Worm (Caenorhabditis elegans): Measurements from ENCODE around the gene T16A1.4.

T16A1.4 gene

DNA sequence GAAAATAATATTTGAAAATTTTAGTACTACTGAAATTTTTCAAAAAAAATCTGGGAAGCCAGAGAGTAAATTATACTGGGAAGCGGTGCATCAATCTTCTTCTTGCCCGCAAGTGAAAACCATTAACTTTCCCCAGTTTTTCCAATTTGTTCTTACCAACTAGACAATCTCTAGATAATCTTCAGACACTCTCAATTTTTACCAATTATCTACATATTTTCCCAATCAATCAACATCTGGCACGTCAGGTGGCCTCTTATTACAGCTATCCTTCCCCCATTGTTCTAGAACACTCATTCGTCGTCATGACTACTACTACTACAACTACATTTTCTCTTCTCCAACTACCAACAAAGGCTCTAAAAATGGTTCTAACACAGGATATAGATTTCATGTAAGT is 16.9 kb upstream of the T16A1.4 start, which contains the start of gene fbxb-6 (continued):
- TF ChIP-seq attf-5 (GFP tag; optimal IDR thresholded peaks at IDR 0.05) (no peak), sea-2 (GFP tag; IDR thresholded peaks at IDR 0.05) (no peak), let-526 (GFP tag; IDR thresholded peaks at IDR 0.05) (no peak), lin-40 (tag; optimal IDR thresholded peaks at IDR 0.05) (no peak), madf-8 (GFP tag; conservative IDR thresholded peaks at IDR 0.05) (no peak), F55B11.4 (tag; optimal IDR thresholded peaks at IDR 0.05; ENCODE audit: borderline replicate concordance, insufficient read depth) (no peak)

DNA sequence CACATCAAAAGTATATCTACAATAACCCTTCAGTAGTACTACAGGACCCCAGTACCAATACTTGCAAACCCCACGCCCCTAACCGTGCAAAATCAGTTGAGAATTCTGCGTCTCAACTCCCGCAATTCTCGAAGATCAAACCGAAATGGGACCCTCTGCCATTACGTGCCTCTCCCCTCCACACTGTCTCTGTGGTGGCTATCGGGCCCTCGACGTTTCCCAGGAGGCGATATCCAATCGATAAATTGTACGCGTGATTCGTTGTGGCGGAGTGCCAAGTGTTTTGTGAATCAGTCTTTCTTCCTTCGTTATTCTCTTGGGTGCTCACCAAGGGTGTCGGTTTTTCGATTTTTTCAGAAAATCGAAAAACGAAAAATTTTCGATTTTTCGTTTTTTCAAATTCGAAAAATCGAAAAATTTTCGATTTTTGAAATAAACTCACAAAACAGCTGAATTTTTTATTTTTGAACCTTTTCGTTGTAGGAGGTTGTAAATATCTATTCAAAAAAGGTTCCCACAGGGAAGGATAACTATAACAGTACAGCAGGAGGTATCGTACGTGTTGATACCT is 13.8 kb upstream of the T16A1.4 start, which contains the start of gene F07E5.12:
Gene F07E5.12 (plus strand): TSS at position 521 of the 571 bp plus-strand sequence.
- TF ChIP-seq aptf-2 (GFP tag; conservative IDR thresholded peaks at IDR 0.05) (peak; percentile 83), hsf-1 (GFP tag; IDR thresholded peaks at IDR 0.05) (0 out of 2 replicates have a peak, but pooled peaks have one; percentile 17)

DNA sequence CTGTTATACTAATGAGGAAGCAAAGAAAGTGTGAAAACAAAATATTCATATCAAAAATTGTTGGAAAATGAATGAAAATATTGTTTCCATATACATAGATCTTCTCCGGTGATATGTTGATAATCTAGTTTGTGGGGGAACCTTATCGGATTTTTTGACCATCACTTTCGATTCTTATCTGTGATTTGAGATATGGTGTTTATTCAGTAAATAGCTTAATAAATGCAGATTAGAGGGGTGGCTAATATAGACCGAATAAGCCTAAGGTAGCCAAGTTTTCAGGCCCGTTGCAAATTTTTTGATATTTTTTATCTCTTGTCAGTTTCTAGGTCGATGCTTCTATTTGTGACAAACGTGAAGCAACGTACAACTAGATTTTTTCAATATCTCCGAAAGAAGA is 9.9 kb upstream of the T16A1.4 start, which contains the start of gene F07E5.7:
Gene F07E5.7 (minus strand): TSS at position 101 of the 400 bp plus-strand sequence.
- TF ChIP-seq pbrm-1 (GFP tag; IDR thresholded peaks at IDR 0.05), result no peak
- TF ChIP-seq Y53G8AR.9 (GFP tag; conservative IDR thresholded peaks at IDR 0.05), result no peak
- no peak for TF ChIP-seq nfya-1 (tag; optimal IDR thresholded peaks at IDR 0.05; ENCODE audit: borderline replicate concordance, insufficient read depth)
- TF ChIP-seq bed-1 (GFP tag; IDR thresholded peaks at IDR 0.05), result no peak
- TF ChIP-seq let-607 (tag; optimal IDR thresholded peaks at IDR 0.05), result no peak
- TF ChIP-seq pha-4 (tag; optimal IDR thresholded peaks at IDR 0.05), result no peak
- TF ChIP-seq attf-6 (GFP tag; IDR thresholded peaks at IDR 0.05), result no peak
- no peak for TF ChIP-seq mxl-1 (tag; optimal IDR thresholded peaks at IDR 0.05)
- no peak for TF ChIP-seq snpc-3.4 (tag; optimal IDR thresholded peaks at IDR 0.05)
- TF ChIP-seq F10E7.11 (tag; optimal IDR thresholded peaks at IDR 0.05), result no peak
- no peak for TF ChIP-seq ceh-40 (GFP tag; IDR thresholded peaks at IDR 0.05)
- TF ChIP-seq zfh-2 (GFP tag; conservative IDR thresholded peaks at IDR 0.05), result no peak
- TF ChIP-seq lin-26 (GFP tag; IDR thresholded peaks at IDR 0.05), result no peak
- TF ChIP-seq F39B2.1 (GFP tag; IDR thresholded peaks at IDR 0.05), result no peak
- no peak for TF ChIP-seq madf-8 (GFP tag; conservative IDR thresholded peaks at IDR 0.05)
- no peak for TF ChIP-seq rec-8 (tag; optimal IDR thresholded peaks at IDR 0.05)
- no peak for TF ChIP-seq unc-62 (GFP tag; optimal IDR thresholded peaks at IDR 0.05)
- no peak for TF ChIP-seq nfyb-1 (GFP tag; IDR thresholded peaks at IDR 0.05)

DNA sequence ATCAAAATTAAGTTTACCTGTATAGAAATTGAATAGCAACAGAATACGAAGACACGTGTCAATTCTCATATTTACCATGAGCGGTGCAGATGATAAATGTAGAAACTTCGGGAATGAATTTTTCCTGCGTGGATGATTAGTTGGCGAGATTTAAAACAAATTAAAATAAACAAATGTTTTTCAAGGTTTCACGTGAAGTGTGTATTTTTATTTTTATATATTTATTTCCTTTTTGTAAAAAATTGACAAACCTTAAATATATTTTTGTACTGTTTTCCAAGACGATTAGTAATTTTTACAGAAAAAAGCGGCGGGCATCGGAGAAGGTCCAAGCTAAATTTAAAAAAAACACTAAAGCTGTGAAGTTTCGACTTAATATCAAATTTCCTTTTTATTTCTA is 5.8 kb upstream of the T16A1.4 start, which contains the start of gene F07E5.8:
Gene F07E5.8 (minus strand): TSS at position 101 of the 400 bp plus-strand sequence.
- no peak for TF ChIP-seq attf-5 (GFP tag; optimal IDR thresholded peaks at IDR 0.05)

DNA sequence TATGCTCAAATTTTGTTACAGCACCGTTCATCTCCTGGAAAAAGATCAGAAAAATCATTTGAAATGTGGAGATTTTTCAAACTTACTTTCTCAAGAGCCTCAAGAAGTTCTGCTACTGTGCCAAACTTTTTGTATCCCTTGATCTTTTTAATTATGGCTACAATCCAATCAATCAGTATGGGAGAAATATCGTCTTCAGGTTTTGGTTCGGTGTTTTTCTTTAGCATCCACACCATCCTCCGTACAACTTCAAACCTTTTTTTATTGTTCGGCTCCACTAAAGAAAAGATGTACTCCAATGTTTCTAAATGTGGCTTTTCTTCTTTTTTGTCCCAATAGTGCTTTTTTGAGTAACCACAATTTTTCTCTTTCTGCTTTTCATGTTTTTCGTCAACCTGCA is 4.9 kb upstream of the T16A1.4 start:
- no peak for TF ChIP-seq gei-17 (GFP tag; optimal IDR thresholded peaks at IDR 0.05)
- no peak for TF ChIP-seq B0336.3 (GFP tag; IDR thresholded peaks at IDR 0.05)
- TF ChIP-seq lin-26 (GFP tag; IDR thresholded peaks at IDR 0.05), result no peak
- no peak for TF ChIP-seq hlh-12 (tag; optimal IDR thresholded peaks at IDR 0.05)
- no peak for TF ChIP-seq somi-1 (GFP tag; optimal IDR thresholded peaks at IDR 0.05)
- no peak for TF ChIP-seq bed-1 (GFP tag; IDR thresholded peaks at IDR 0.05)
- TF ChIP-seq C06A6.2 (GFP tag; conservative IDR thresholded peaks at IDR 0.05), result no peak
- no peak for TF ChIP-seq madf-3 (GFP tag; IDR thresholded peaks at IDR 0.05)
- TF ChIP-seq Y79H2A.3 (GFP tag; conservative IDR thresholded peaks at IDR 0.05), result no peak
- no peak for TF ChIP-seq xnd-1 (tag; optimal IDR thresholded peaks at IDR 0.05)
- TF ChIP-seq ccch-3 (GFP tag; optimal IDR thresholded peaks at IDR 0.05), result no peak
- no peak for TF ChIP-seq F33H1.4 (GFP tag; IDR thresholded peaks at IDR 0.05)
- no peak for TF ChIP-seq D2030.7 (GFP tag; IDR thresholded peaks at IDR 0.05)
